Worm (Caenorhabditis elegans) whole organism, early embryonic: Measurements from ENCODE around the gene Y77E11A.12.

ENCODE experiments used
- B0310.2 ChIP-seq: sonication (generic microtip); optimal IDR thresholded peaks from 2 replicates; lab custom pipeline; 2016; ENCODE audit warnings: mild to moderate bottlenecking, missing genetic modification characterization, missing compliant biosample characterization
- F13C5.2 ChIP-seq: sonication (generic microtip); optimal IDR thresholded peaks from 2 replicates; lab custom pipeline; 2017; ENCODE audit warnings: mild to moderate bottlenecking, missing genetic modification characterization, inconsistent platforms, missing compliant biosample characterization
- aly-1 ChIP-seq: sonication (generic microtip); optimal IDR thresholded peaks from 2 replicates; lab custom pipeline; 2016; ENCODE audit warnings: missing genetic modification characterization, missing compliant biosample characterization
- ama-1 ChIP-seq: fragments of 150-350 bp; optimal IDR thresholded peaks from 2 replicates; lab custom pipeline; 2014
- ceh-13 ChIP-seq: fragments of 200-800 bp; sonication (Bioruptor generic); optimal IDR thresholded peaks from 2 replicates; lab custom pipeline; 2018; ENCODE audit warnings: mild to moderate bottlenecking, missing genetic modification characterization, missing compliant biosample characterization
- ceh-36 ChIP-seq: sonication (generic microtip); optimal IDR thresholded peaks from 2 replicates; lab custom pipeline; 2016; ENCODE audit warnings: missing genetic modification characterization, inconsistent platforms, missing compliant biosample characterization
- ets-7 ChIP-seq: sonication (generic microtip); optimal IDR thresholded peaks from 2 replicates; lab custom pipeline; 2016; ENCODE audit warnings: missing genotype, missing genetic modification characterization, missing compliant biosample characterization
- flt-1 ChIP-seq: fragments of 200-800 bp; sonication (Bioruptor generic); IDR thresholded peaks from 2 replicates; pipeline ENCODE4 v1.3.6; 2022; ENCODE audit warnings: missing genetic modification characterization, missing compliant biosample characterization
- hmbx-1 ChIP-seq: sonication (generic microtip); optimal IDR thresholded peaks from 2 replicates; lab custom pipeline; 2016; ENCODE audit warnings: mild to moderate bottlenecking, missing genetic modification characterization, missing compliant biosample characterization
- hmg-4 ChIP-seq: fragments of 200-800 bp; sonication (Bioruptor generic); optimal IDR thresholded peaks from 2 replicates; lab custom pipeline; 2018; ENCODE audit warnings: mild to moderate bottlenecking, missing genetic modification characterization, missing compliant biosample characterization
- hnd-1 ChIP-seq: sonication (generic microtip); optimal IDR thresholded peaks from 2 replicates; lab custom pipeline; 2016; ENCODE audit warnings: missing genetic modification characterization, missing compliant biosample characterization
- pes-1 ChIP-seq: fragments of 200-800 bp; sonication (Bioruptor generic); IDR thresholded peaks from 2 replicates; pipeline ENCODE4 v1.3.6; 2022; ENCODE audit warnings: missing genetic modification reagents, missing genetic modification characterization, missing compliant biosample characterization
- scrt-1 ChIP-seq: fragments of 200-800 bp; sonication (Bioruptor generic); IDR thresholded peaks from 2 replicates; pipeline ENCODE4 v1.3.6; 2022; ENCODE audit warnings: missing genetic modification characterization, missing compliant biosample characterization
- sea-1 ChIP-seq: fragments of 200-800 bp; sonication (Bioruptor generic); conservative IDR thresholded peaks from 2 replicates; pipeline ENCODE4 v1.3.6; 2022; ENCODE audit warnings: missing genetic modification characterization, missing compliant biosample characterization
- tbx-11 ChIP-seq: fragments of 200-800 bp; sonication (Bioruptor generic); IDR thresholded peaks from 2 replicates; pipeline ENCODE4 v1.3.6; 2022; ENCODE audit warnings: missing genetic modification characterization, missing compliant biosample characterization
- tbx-37 ChIP-seq: fragments of 200-800 bp; sonication (Bioruptor generic); conservative IDR thresholded peaks from 2 replicates; pipeline ENCODE4 v1.3.6; 2022; ENCODE audit warnings: missing genetic modification reagents, missing genetic modification characterization, missing compliant biosample characterization
- tra-4 ChIP-seq: sonication (generic microtip); optimal IDR thresholded peaks from 2 replicates; lab custom pipeline; 2017; ENCODE audit warnings: missing genetic modification characterization, missing compliant biosample characterization

Y77E11A.12 gene

ce11 chrIV:1420603-1421002 is 54.3 kb downstream of the Y77E11A.12 start, which contains the start of gene jtr-1:
TSS of gene jtr-1 (plus strand) at chrIV:1420929.
- no peak for TF ChIP-seq ceh-13 (GFP tag; lab: Kevin White, UChicago)
- no peak for TF ChIP-seq B0310.2
- no peak for TF ChIP-seq tra-4
- TF ChIP-seq tbx-37 (GFP tag; lab: Robert Waterston, UW), result no peak
- TF ChIP-seq hmbx-1 (tag; lab: Kevin White, UChicago), result no peak
- no peak for TF ChIP-seq ceh-36 (tag; lab: Kevin White, UChicago)
- TF ChIP-seq ets-7 (tag; lab: Kevin White, UChicago), result no peak
- TF ChIP-seq F13C5.2 (tag; lab: Kevin White, UChicago), result no peak
- TF ChIP-seq scrt-1 (GFP tag; lab: Robert Waterston, UW), result no peak
- no peak for TF ChIP-seq aly-1 (tag; lab: Kevin White, UChicago)
- no peak for TF ChIP-seq sea-1 (GFP tag; lab: Robert Waterston, UW)
- no peak for TF ChIP-seq hnd-1 (tag; lab: Kevin White, UChicago)
- TF ChIP-seq flt-1 (GFP tag; lab: Robert Waterston, UW), result no peak
- TF ChIP-seq tbx-11, result no peak
- TF ChIP-seq pes-1, result no peak
- no peak for TF ChIP-seq ama-1 (lab: Kevin White, UChicago)
- no peak for TF ChIP-seq hmg-4

- TF ChIP-seq scrt-1 (GFP tag; lab: Robert Waterston, UW), result 0 out of 2 replicates have a peak, but pooled peaks have one; percentile 9
- TF ChIP-seq ceh-36 (tag; lab: Kevin White, UChicago), result no peak
- TF ChIP-seq tra-4, result no peak
- no peak for TF ChIP-seq ama-1 (lab: Kevin White, UChicago)
- TF ChIP-seq hmg-4, result peak; percentile 56
- peak; percentile 79 for TF ChIP-seq F13C5.2 (tag; lab: Kevin White, UChicago)
- TF ChIP-seq B0310.2, result no peak
- TF ChIP-seq aly-1 (tag; lab: Kevin White, UChicago), result peak; percentile 9
- TF ChIP-seq ceh-13 (GFP tag; lab: Kevin White, UChicago), result no peak
- TF ChIP-seq sea-1 (GFP tag; lab: Robert Waterston, UW), result peak; percentile 62
- TF ChIP-seq hnd-1 (tag; lab: Kevin White, UChicago), result no peak
- no peak for TF ChIP-seq hmbx-1 (tag; lab: Kevin White, UChicago)
- no peak for TF ChIP-seq tbx-37 (GFP tag; lab: Robert Waterston, UW)
- no peak for TF ChIP-seq ets-7 (tag; lab: Kevin White, UChicago)
- peak; percentile 56; the same call in 1 of the 2 replicates for TF ChIP-seq flt-1 (GFP tag; lab: Robert Waterston, UW)
- TF ChIP-seq tbx-11, result no peak
- no peak; the same call in 1 of the 2 replicates for TF ChIP-seq pes-1
Observed at ce11 chrIV:1419795-1420509, 55.0 kb downstream of the Y77E11A.12 start, which contains the start of gene Y77E11A.7. TSS of gene Y77E11A.7 (minus strand) at chrIV:1419849.
